Fruit fly (Drosophila melanogaster) whole organism, prepupa: Measurements from ENCODE around the gene CG9592.

Experiments
- CG10631 ChIP-seq: fragments of 200-800 bp; sonication (Bioruptor generic); optimal IDR thresholded peaks from 2 replicates; lab custom pipeline; 2016; ENCODE audit warnings: missing biosample characterization, missing genetic modification characterization
- CG10669 ChIP-seq: fragments of 200-800 bp; sonication (Bioruptor generic); optimal IDR thresholded peaks from 3 replicates; lab custom pipeline; 2018; ENCODE audit warnings: missing biosample characterization, mild to moderate bottlenecking, missing genetic modification characterization, moderate library complexity
- CG11762 ChIP-seq: fragments of 200-800 bp; sonication (Bioruptor generic); optimal IDR thresholded peaks from 3 replicates; lab custom pipeline; 2016; ENCODE audit warnings: missing biosample characterization, missing genetic modification characterization; ENCODE audit not compliant: insufficient read depth
- CG11902 ChIP-seq: fragments of 200-800 bp; sonication (Bioruptor generic); optimal IDR thresholded peaks from 3 replicates; lab custom pipeline; 2016; ENCODE audit warnings: missing biosample characterization, missing genetic modification characterization
- CG15336 ChIP-seq: fragments of 200-800 bp; sonication (Bioruptor generic); IDR thresholded peaks from 2 replicates; pipeline ENCODE4 v1.3.6; 2022; ENCODE audit warnings: missing biosample characterization, missing genetic modification characterization
- CG1621 ChIP-seq: fragments of 200-800 bp; sonication (Bioruptor generic); optimal IDR thresholded peaks from 3 replicates; lab custom pipeline; 2018; ENCODE audit warnings: missing biosample characterization, mild to moderate bottlenecking, missing genetic modification characterization
- CG16779 ChIP-seq: fragments of 200-800 bp; sonication (Bioruptor generic); optimal IDR thresholded peaks from 3 replicates; lab custom pipeline; 2017; ENCODE audit warnings: missing biosample characterization, mild to moderate bottlenecking, missing genetic modification characterization
- CG3032 ChIP-seq: fragments of 200-800 bp; optimal IDR thresholded peaks from 2 replicates; lab custom pipeline; 2019; ENCODE audit warnings: missing biosample characterization, mild to moderate bottlenecking, missing genetic modification characterization, moderate library complexity
- CG31627 ChIP-seq: fragments of 200-800 bp; sonication (Bioruptor generic); optimal IDR thresholded peaks from 3 replicates; lab custom pipeline; 2016; ENCODE audit warnings: missing biosample characterization, missing genetic modification characterization
- CG32006 ChIP-seq: fragments of 200-800 bp; sonication (Bioruptor generic); optimal IDR thresholded peaks from 3 replicates; lab custom pipeline; 2017; ENCODE audit warnings: missing biosample characterization, mild to moderate bottlenecking, missing genetic modification characterization
- CG4318 ChIP-seq: fragments of 200-800 bp; sonication (Bioruptor generic); optimal IDR thresholded peaks from 3 replicates; lab custom pipeline; 2017; ENCODE audit warnings: missing biosample characterization, mild to moderate bottlenecking, missing genetic modification characterization
- CG6163 ChIP-seq: fragments of 200-800 bp; sonication (Bioruptor generic); IDR thresholded peaks from 3 replicates; pipeline ENCODE4 v1.3.6; 2022; ENCODE audit warnings: missing biosample characterization, missing genetic modification characterization
- CG6276 ChIP-seq: fragments of 200-800 bp; sonication (Bioruptor generic); optimal IDR thresholded peaks from 2 replicates; lab custom pipeline; 2017; ENCODE audit warnings: missing biosample characterization, mild to moderate bottlenecking, missing genetic modification characterization
- CG6792 ChIP-seq: fragments of 200-800 bp; sonication (Bioruptor generic); optimal IDR thresholded peaks from 3 replicates; lab custom pipeline; 2016; ENCODE audit warnings: missing biosample characterization, missing genetic modification characterization
- CG6808 ChIP-seq: fragments of 200-800 bp; sonication (Bioruptor generic); optimal IDR thresholded peaks from 3 replicates; lab custom pipeline; 2017; ENCODE audit warnings: missing biosample characterization, missing genetic modification characterization, mild to moderate bottlenecking, moderate library complexity, missing genetic modification reagents
- CG6854 ChIP-seq: fragments of 200-800 bp; sonication (Bioruptor generic); optimal IDR thresholded peaks from 2 replicates; lab custom pipeline; 2017; ENCODE audit warnings: missing biosample characterization, mild to moderate bottlenecking, missing genetic modification characterization
- CG8119 ChIP-seq: fragments of 200-800 bp; sonication (Bioruptor generic); IDR thresholded peaks from 3 replicates; pipeline ENCODE4 v1.3.6; 2022; ENCODE audit warnings: missing biosample characterization, missing genetic modification characterization
- CG8319 ChIP-seq: fragments of 200-800 bp; sonication (Bioruptor generic); optimal IDR thresholded peaks from 3 replicates; lab custom pipeline; 2016; ENCODE audit warnings: missing biosample characterization, missing genetic modification characterization
- CG8632 ChIP-seq: fragments of 200-800 bp; sonication (Bioruptor generic); optimal IDR thresholded peaks from 3 replicates; lab custom pipeline; 2016; ENCODE audit warnings: missing biosample characterization, missing genetic modification characterization
- CG9139 ChIP-seq: fragments of 200-800 bp; sonication (Bioruptor generic); optimal IDR thresholded peaks from 3 replicates; lab custom pipeline; 2017; ENCODE audit warnings: missing biosample characterization, mild to moderate bottlenecking, missing genetic modification characterization
- Eip78C ChIP-seq: fragments of 200-800 bp; sonication (Bioruptor generic); peaks from one replicate; lab custom pipeline; 2016; ENCODE audit warnings: missing biosample characterization, missing genetic modification characterization
- Hr38 ChIP-seq: sonication (Bioruptor generic); optimal IDR thresholded peaks from 2 replicates; lab custom pipeline; 2016; ENCODE audit warnings: missing biosample characterization, missing genetic modification characterization
- Lpt ChIP-seq: fragments of 200-800 bp; sonication (Bioruptor generic); optimal IDR thresholded peaks from 3 replicates; lab custom pipeline; 2016; ENCODE audit warnings: missing biosample characterization, missing genetic modification characterization
- OdsH ChIP-seq: fragments of 200-800 bp; sonication (Bioruptor generic); optimal IDR thresholded peaks from 3 replicates; lab custom pipeline; 2016; ENCODE audit warnings: missing biosample characterization, missing genetic modification characterization
- Sox102F ChIP-seq: fragments of 200-800 bp; sonication (Bioruptor generic); optimal IDR thresholded peaks from 2 replicates; lab custom pipeline; 2016; ENCODE audit warnings: missing biosample characterization, mild to moderate bottlenecking, missing genetic modification characterization
- achi ChIP-seq: fragments of 200-800 bp; sonication (Bioruptor generic); optimal IDR thresholded peaks from 3 replicates; lab custom pipeline; 2016; ENCODE audit warnings: missing biosample characterization, missing genetic modification characterization
- dac ChIP-seq: fragments of 200-800 bp; sonication (Bioruptor generic); optimal IDR thresholded peaks from 2 replicates; lab custom pipeline; 2017; ENCODE audit warnings: missing biosample characterization, mild to moderate bottlenecking, missing genetic modification characterization
- dsx ChIP-seq: fragments of 200-800 bp; optimal IDR thresholded peaks from 3 replicates; lab custom pipeline; 2019; ENCODE audit warnings: missing biosample characterization, mild to moderate bottlenecking, missing genetic modification characterization, moderate library complexity; ENCODE audit not compliant: poor library complexity, severe bottlenecking
- eg ChIP-seq: fragments of 200-800 bp; sonication (Bioruptor generic); IDR thresholded peaks from 3 replicates; pipeline ENCODE4 v1.3.6; 2022; ENCODE audit warnings: missing biosample characterization, missing genetic modification characterization
- esn ChIP-seq: fragments of 200-800 bp; sonication (Bioruptor generic); optimal IDR thresholded peaks from 2 replicates; lab custom pipeline; 2016; ENCODE audit warnings: missing biosample characterization, mild to moderate bottlenecking, missing genetic modification characterization, moderate library complexity
- fd59A ChIP-seq: fragments of 200-800 bp; sonication (Bioruptor generic); optimal IDR thresholded peaks from 2 replicates; lab custom pipeline; 2017; ENCODE audit warnings: missing biosample characterization, mild to moderate bottlenecking, missing genetic modification characterization, missing genetic modification reagents
- fkh ChIP-seq: fragments of 200-800 bp; sonication (Bioruptor generic); optimal IDR thresholded peaks from 3 replicates; lab custom pipeline; 2017; ENCODE audit warnings: missing biosample characterization, mild to moderate bottlenecking, missing genetic modification characterization, moderate library complexity
- lz ChIP-seq: fragments of 200-800 bp; sonication (Bioruptor generic); optimal IDR thresholded peaks from 3 replicates; lab custom pipeline; 2016; ENCODE audit warnings: missing biosample characterization, missing genetic modification characterization
- net ChIP-seq: fragments of 200-800 bp; sonication (Bioruptor generic); optimal IDR thresholded peaks from 3 replicates; lab custom pipeline; 2016; ENCODE audit warnings: missing biosample characterization, missing genetic modification characterization
- spab ChIP-seq: fragments of 200-800 bp; sonication (Bioruptor generic); optimal IDR thresholded peaks from 2 replicates; lab custom pipeline; 2017; ENCODE audit warnings: missing biosample characterization, mild to moderate bottlenecking, missing genetic modification characterization, missing genetic modification reagents
- ss ChIP-seq, 2 experiments: fragments of 200-800 bp; sonication (Bioruptor generic); optimal IDR thresholded peaks; 2 replicates in 1 of 2; 3 replicates in 1 of 2; lab custom pipeline; 2017 to 2018; ENCODE audit warnings: mild to moderate bottlenecking in 2 of 2, missing biosample characterization in 2 of 2, missing genetic modification characterization in 2 of 2, moderate library complexity in 1 of 2
- vri ChIP-seq: fragments of 200-800 bp; sonication (Bioruptor generic); optimal IDR thresholded peaks from 3 replicates; lab custom pipeline; 2016; ENCODE audit warnings: missing biosample characterization, mild to moderate bottlenecking, missing genetic modification characterization

The CG9592 gene

dm6 chr3L:14476804-14477239, 40.8 kb upstream of the CG9592 start (continued):
- TF ChIP-seq esn (GFP tag; lab: Kevin White, UChicago) (peak; percentile 51), fd59A (GFP tag; lab: Kevin White, UChicago) (peak; percentile 68), net (GFP tag; lab: Kevin White, UChicago) (peak; percentile 35), ss (GFP tag; optimal IDR thresholded peaks at IDR 0.05; lab: Kevin White, UChicago) (peak; percentile 94), CG4318 (no peak), CG6163 (GFP tag; lab: Robert Waterston, UW) (peak; percentile 86), lz (GFP tag; lab: Kevin White, UChicago) (no peak), dac (GFP tag; lab: Kevin White, UChicago) (no peak), Sox102F (GFP tag; lab: Kevin White, UChicago) (peak; percentile 70), CG3032 (tag; lab: Kevin White, UChicago) (peak; percentile 62), CG6792 (peak; percentile 36)

DNA sequence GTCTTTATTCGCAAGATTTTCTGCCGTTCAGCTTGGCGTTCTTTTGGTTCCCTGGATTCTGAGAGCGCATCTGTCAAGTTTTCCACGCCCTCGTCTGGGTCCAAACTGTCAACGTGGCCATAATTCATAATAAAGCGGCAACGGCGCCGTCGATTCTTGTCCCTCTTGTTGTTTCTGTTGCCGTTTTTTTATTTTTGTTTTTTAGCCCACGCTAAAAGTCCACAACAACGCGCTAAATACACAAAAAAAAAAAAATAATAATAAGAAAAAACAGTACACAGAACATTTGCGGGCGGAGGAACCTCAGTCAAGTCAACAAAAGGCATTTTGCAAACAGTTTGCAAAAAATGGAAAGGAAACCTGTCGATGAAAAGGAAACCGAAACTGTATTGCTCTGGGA, 36.2 kb upstream of the CG9592 start:
- TF ChIP-seq dac (GFP tag; lab: Kevin White, UChicago) (no peak), ss (GFP tag; optimal IDR thresholded peaks at IDR 0.05; lab: Kevin White, UChicago) (peak; percentile 28 to 36), achi (GFP tag; lab: Kevin White, UChicago) (peak; percentile 16), spab (GFP tag; lab: Kevin White, UChicago) (peak; percentile 46), fkh (GFP tag; lab: Kevin White, UChicago) (no peak), CG10669 (GFP tag; lab: Kevin White, UChicago) (peak; percentile 9), CG6163 (GFP tag; lab: Robert Waterston, UW) (peak; percentile 51; the same call in 2 of the 3 replicates), Lpt (GFP tag; lab: Kevin White, UChicago) (peak; percentile 5), CG1621 (tag; lab: Kevin White, UChicago) (peak; percentile 37), CG6792 (no peak), dsx (no peak), Hr38 (GFP tag; lab: Kevin White, UChicago) (no peak), fd59A (GFP tag; lab: Kevin White, UChicago) (no peak), CG6808 (peak; percentile 45), CG11762 (GFP tag; lab: Kevin White, UChicago) (no peak), CG3032 (tag; lab: Kevin White, UChicago) (peak; percentile 25), CG8119 (0 out of 3 replicates have a peak, but pooled peaks have one; percentile 26), CG11902 (GFP tag; lab: Kevin White, UChicago) (no peak), Eip78C (GFP tag; lab: Kevin White, UChicago) (no peak), CG9139 (GFP tag; lab: Kevin White, UChicago) (peak; percentile 44), CG8632 (GFP tag; lab: Kevin White, UChicago) (peak; percentile 27), CG32006 (peak; percentile 2)

DNA sequence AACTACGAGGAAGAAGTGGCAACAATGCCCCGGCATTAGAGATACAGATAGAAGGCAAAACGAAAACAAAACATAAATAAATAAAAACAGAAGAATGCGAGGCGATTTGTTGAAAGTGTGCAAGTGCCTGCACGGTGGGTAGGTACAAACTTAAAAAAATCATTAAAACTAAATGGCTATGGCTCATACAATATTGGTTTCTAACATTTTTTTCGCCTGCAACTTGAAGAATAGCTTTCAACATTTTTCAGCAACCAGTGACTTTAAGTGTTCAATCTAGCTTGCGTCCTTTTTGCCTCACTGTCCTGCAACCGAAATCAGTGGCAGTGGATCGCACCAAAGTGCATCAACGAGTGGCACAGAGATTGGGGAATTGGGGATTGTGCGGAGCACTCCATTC, 34.7 kb upstream of the CG9592 start:
- TF ChIP-seq CG31627 (GFP tag; lab: Kevin White, UChicago) (no peak), CG8319 (GFP tag; lab: Kevin White, UChicago) (no peak), eg (GFP tag; lab: Robert Waterston, UW) (0 out of 3 replicates have a peak, but pooled peaks have one; percentile 16), vri (GFP tag; lab: Kevin White, UChicago) (no peak), CG6163 (GFP tag; lab: Robert Waterston, UW) (peak; percentile 50; the same call in 2 of the 3 replicates), OdsH (peak; percentile 12), CG16779 (no peak), CG9139 (GFP tag; lab: Kevin White, UChicago) (no peak), CG32006 (peak; percentile 32), CG10631 (GFP tag; lab: Kevin White, UChicago) (peak; percentile 6), CG6276 (GFP tag; lab: Kevin White, UChicago) (peak; percentile 24), net (GFP tag; lab: Kevin White, UChicago) (no peak), CG6854 (GFP tag; lab: Kevin White, UChicago) (no peak), CG15336 (GFP tag; lab: Robert Waterston, UW) (peak; percentile 30; the same call in 1 of the 2 replicates)
